Fruit fly (Drosophila melanogaster) whole organism, embryonic: ENCODE measurements around the gene Cortactin.

Experiments used
- Adf1 ChIP-seq: fragments of 200-800 bp; sonication (Bioruptor generic); IDR thresholded peaks from 2 replicates; pipeline ENCODE4 v1.3.6; 2022; ENCODE audit warnings: missing biosample characterization, missing genetic modification characterization
- Atf6 ChIP-seq: fragments of 200-800 bp; sonication (Bioruptor generic); IDR thresholded peaks from 2 replicates; pipeline ENCODE4 v1.3.6; 2022; ENCODE audit warnings: missing biosample characterization, missing genetic modification characterization
- Bdp1 ChIP-seq: fragments of 200-800 bp; sonication (Bioruptor generic); optimal IDR thresholded peaks from 3 replicates; lab custom pipeline; 2016; ENCODE audit warnings: missing biosample characterization, missing genetic modification characterization
- CG10321 ChIP-seq: fragments of 200-800 bp; sonication (Bioruptor generic); IDR thresholded peaks from 2 replicates; pipeline ENCODE4 v1.3.6; 2022; ENCODE audit warnings: missing biosample characterization, missing genetic modification characterization
- CG10654 ChIP-seq: fragments of 200-800 bp; sonication (Bioruptor generic); optimal IDR thresholded peaks from 2 replicates; lab custom pipeline; 2016; ENCODE audit warnings: missing biosample characterization, missing genetic modification characterization
- CG11085 ChIP-seq: fragments of 200-800 bp; sonication (Bioruptor generic); IDR thresholded peaks from 2 replicates; pipeline ENCODE4 v1.3.6; 2022; ENCODE audit warnings: missing biosample characterization, missing genetic modification characterization
- CG14014 ChIP-seq: fragments of 200-800 bp; sonication (Bioruptor generic); IDR thresholded peaks from 2 replicates; pipeline ENCODE4 v1.3.6; 2022; ENCODE audit warnings: missing biosample characterization, missing genetic modification characterization
- CG14710 ChIP-seq: fragments of 200-800 bp; sonication (Bioruptor generic); optimal IDR thresholded peaks from 3 replicates; lab custom pipeline; 2019; ENCODE audit warnings: missing biosample characterization, mild to moderate bottlenecking, missing genetic modification characterization, moderate library complexity
- CG15269 ChIP-seq: fragments of 200-800 bp; sonication (Bioruptor generic); optimal IDR thresholded peaks from 2 replicates; lab custom pipeline; 2018; ENCODE audit warnings: missing biosample characterization, mild to moderate bottlenecking, missing genetic modification characterization, moderate library complexity
- CG16815 ChIP-seq: fragments of 200-800 bp; sonication (Bioruptor generic); optimal IDR thresholded peaks from 3 replicates; lab custom pipeline; 2017; ENCODE audit warnings: missing biosample characterization, mild to moderate bottlenecking, missing genetic modification characterization
- CG17328 ChIP-seq: fragments of 200-800 bp; sonication (Bioruptor generic); IDR thresholded peaks from 2 replicates; pipeline ENCODE4 v1.3.6; 2022; ENCODE audit warnings: missing biosample characterization, missing genetic modification characterization
- CG17361 ChIP-seq: fragments of 200-800 bp; sonication (Bioruptor generic); IDR thresholded peaks from 3 replicates; pipeline ENCODE4 v1.3.6; 2022; ENCODE audit warnings: missing biosample characterization, missing genetic modification characterization
- CG17829 ChIP-seq: fragments of 200-800 bp; optimal IDR thresholded peaks from 2 replicates; lab custom pipeline; 2019; ENCODE audit warnings: missing biosample characterization, mild to moderate bottlenecking, missing genetic modification characterization, moderate library complexity
- CG31365 ChIP-seq: fragments of 200-800 bp; sonication (Bioruptor generic); optimal IDR thresholded peaks from 2 replicates; lab custom pipeline; 2018; ENCODE audit warnings: missing biosample characterization, mild to moderate bottlenecking, missing genetic modification characterization
- CG32767 ChIP-seq: fragments of 200-800 bp; sonication (Bioruptor generic); IDR thresholded peaks from 2 replicates; pipeline ENCODE4 v1.3.6; 2022; ENCODE audit warnings: missing biosample characterization, missing genetic modification characterization
- CG3726 ChIP-seq: fragments of 200-800 bp; sonication (Bioruptor generic); IDR thresholded peaks from 3 replicates; pipeline ENCODE4, ENCODE4 v1.3.6; 2022; ENCODE audit warnings: missing biosample characterization, missing genetic modification characterization
- CG42726 ChIP-seq: fragments of 200-800 bp; sonication (Bioruptor generic); IDR thresholded peaks from 2 replicates; pipeline ENCODE4 v1.3.6; 2022; ENCODE audit warnings: missing biosample characterization, missing genetic modification characterization; ENCODE audit not compliant: partially characterized antibody
- CG4328 ChIP-seq: fragments of 200-800 bp; sonication (Bioruptor generic); optimal IDR thresholded peaks from 3 replicates; lab custom pipeline; 2017; ENCODE audit warnings: missing biosample characterization, missing genetic modification reagents, missing genetic modification characterization
- CG7839 ChIP-seq: fragments of 200-800 bp; sonication (Bioruptor generic); optimal IDR thresholded peaks from 3 replicates; lab custom pipeline; 2018; ENCODE audit warnings: missing biosample characterization, mild to moderate bottlenecking, missing genetic modification characterization, moderate library complexity
- CG8478 ChIP-seq: fragments of >200 bp; optimal IDR thresholded peaks from 2 replicates; lab custom pipeline; 2018
- CG8765 ChIP-seq: fragments of 200-800 bp; sonication (Bioruptor generic); IDR thresholded peaks from 2 replicates; pipeline ENCODE4 v1.3.6; 2022; ENCODE audit warnings: missing biosample characterization, missing genetic modification characterization
- CG9437 ChIP-seq: fragments of 200-800 bp; sonication (Bioruptor generic); optimal IDR thresholded peaks from 2 replicates; lab custom pipeline; 2018; ENCODE audit warnings: missing biosample characterization, mild to moderate bottlenecking, missing genetic modification characterization
- CTCF ChIP-seq: fragments of 200-800 bp; sonication (Bioruptor generic); optimal IDR thresholded peaks from 2 replicates; lab custom pipeline; 2017; ENCODE audit warnings: missing biosample characterization, mild to moderate bottlenecking, missing genetic modification characterization, moderate library complexity
- Dfd ChIP-seq, 2 experiments: fragments of >200 bp; optimal IDR thresholded peaks; 2 replicates each; lab custom pipeline; 2017; ENCODE audit warnings: missing biosample characterization in 2 of 2, missing genetic modification characterization in 2 of 2
- Doc2 ChIP-seq: fragments of 200-800 bp; sonication (Bioruptor generic); IDR thresholded peaks from 2 replicates; pipeline ENCODE4 v1.3.6; 2022; ENCODE audit warnings: missing biosample characterization, missing genetic modification characterization
- Dp ChIP-seq: fragments of 200-800 bp; sonication (Bioruptor generic); optimal IDR thresholded peaks from 2 replicates; lab custom pipeline; 2018; ENCODE audit warnings: missing biosample characterization, mild to moderate bottlenecking, missing genetic modification characterization, moderate library complexity
- Eip74EF ChIP-seq, 2 experiments: fragments of 200-800 bp in 1 of 2; fragments of >200 bp in 1 of 2; sonication (Bioruptor generic) in 1 of 2; optimal IDR thresholded peaks; 2 replicates each; lab custom pipeline; 2017 to 2019; ENCODE audit warnings: missing biosample characterization in 2 of 2, missing genetic modification characterization in 2 of 2, mild to moderate bottlenecking in 1 of 2, moderate library complexity in 1 of 2
- H2.0 ChIP-seq: fragments of 200-800 bp; sonication (Bioruptor generic); IDR thresholded peaks from 2 replicates; pipeline ENCODE4 v1.3.6; 2022; ENCODE audit warnings: missing biosample characterization, missing genetic modification characterization
- HmgZ ChIP-seq: fragments of 200-800 bp; sonication (Bioruptor generic); optimal IDR thresholded peaks from 2 replicates; lab custom pipeline; 2018; ENCODE audit warnings: missing biosample characterization, mild to moderate bottlenecking, missing genetic modification characterization
- Hr51 ChIP-seq, 2 experiments: fragments of 200-800 bp; sonication (Bioruptor generic); optimal IDR thresholded peaks; 2 replicates in 1 of 2; 3 replicates in 1 of 2; lab custom pipeline; 2016 to 2018; ENCODE audit warnings: missing biosample characterization in 2 of 2, missing genetic modification characterization in 2 of 2, mild to moderate bottlenecking in 1 of 2, moderate library complexity in 1 of 2
- Lpt ChIP-seq: fragments of >200 bp; optimal IDR thresholded peaks from 2 replicates; lab custom pipeline; 2018; ENCODE audit warnings: missing biosample characterization, missing genetic modification characterization
- Med ChIP-seq: fragments of 200-800 bp; sonication (Bioruptor generic); peaks from one replicate; lab custom pipeline; 2016; ENCODE audit warnings: missing biosample characterization, missing genetic modification characterization, mild to moderate bottlenecking, inconsistent platforms, moderate library complexity
- Mrtf ChIP-seq: fragments of 200-800 bp; sonication (Bioruptor generic); IDR thresholded peaks from 3 replicates; pipeline ENCODE4 v1.3.6; 2022; ENCODE audit warnings: missing biosample characterization, missing genetic modification characterization
- NC2α ChIP-seq: fragments of 200-800 bp; sonication (Bioruptor generic); optimal IDR thresholded peaks from 2 replicates; lab custom pipeline; 2016; ENCODE audit warnings: missing biosample characterization, missing genetic modification characterization
- Scr ChIP-seq: fragments of 200-800 bp; sonication (Bioruptor generic); IDR thresholded peaks from 2 replicates; pipeline ENCODE4 v1.3.6; 2022; ENCODE audit warnings: missing biosample characterization, missing genetic modification characterization; ENCODE audit not compliant: partially characterized antibody
- Spps ChIP-seq: fragments of 200-800 bp; sonication (Bioruptor generic); optimal IDR thresholded peaks from 2 replicates; lab custom pipeline; 2018; ENCODE audit warnings: missing biosample characterization, mild to moderate bottlenecking, missing genetic modification characterization
- Sry-β ChIP-seq: fragments of 200-800 bp; sonication (Bioruptor generic); optimal IDR thresholded peaks from 2 replicates; lab custom pipeline; 2018; ENCODE audit warnings: missing biosample characterization, mild to moderate bottlenecking, missing genetic modification characterization, moderate library complexity
- Taf1 ChIP-seq: fragments of 200-800 bp; sonication (Bioruptor generic); IDR thresholded peaks from 2 replicates; pipeline ENCODE4 v1.3.6; 2022; ENCODE audit warnings: missing biosample characterization, missing genetic modification characterization
- chn ChIP-seq: fragments of 200-800 bp; sonication (Bioruptor generic); optimal IDR thresholded peaks from 2 replicates; lab custom pipeline; 2016; ENCODE audit warnings: missing biosample characterization, missing genetic modification characterization
- dati ChIP-seq: fragments of 200-800 bp; sonication (Bioruptor generic); IDR thresholded peaks from 2 replicates; pipeline ENCODE4 v1.3.6; 2022; ENCODE audit warnings: missing biosample characterization, missing genetic modification characterization
- fd96Cb ChIP-seq: fragments of 200-800 bp; sonication (Bioruptor generic); optimal IDR thresholded peaks from 2 replicates; lab custom pipeline; 2018; ENCODE audit warnings: missing biosample characterization, mild to moderate bottlenecking, missing genetic modification characterization, moderate library complexity
- ftz-f1 ChIP-seq: fragments of 200-800 bp; sonication (Bioruptor generic); optimal IDR thresholded peaks from 2 replicates; lab custom pipeline; 2016; ENCODE audit warnings: missing biosample characterization, missing genetic modification characterization
- her ChIP-seq: fragments of 200-800 bp; sonication (Bioruptor generic); optimal IDR thresholded peaks from 2 replicates; lab custom pipeline; 2016; ENCODE audit warnings: missing biosample characterization, missing genetic modification characterization
- ind ChIP-seq: fragments of 200-800 bp; sonication (Bioruptor generic); optimal IDR thresholded peaks from 3 replicates; lab custom pipeline; 2016; ENCODE audit warnings: missing biosample characterization, missing genetic modification characterization
- insv ChIP-seq, 2 experiments: fragments of 200-800 bp; sonication (Bioruptor generic); optimal IDR thresholded peaks; 3 replicates each; lab custom pipeline; 2016 to 2018; ENCODE audit warnings: missing biosample characterization in 2 of 2, missing genetic modification characterization in 2 of 2
- kay ChIP-seq: fragments of 200-800 bp; sonication (Bioruptor generic); optimal IDR thresholded peaks from 2 replicates; lab custom pipeline; 2016; ENCODE audit warnings: missing biosample characterization, missing genetic modification characterization
- onecut ChIP-seq: fragments of 200-800 bp; sonication (Bioruptor generic); IDR thresholded peaks from 2 replicates; pipeline ENCODE4 v1.3.6; 2022; ENCODE audit warnings: missing biosample characterization, missing genetic modification characterization
- pzg ChIP-seq: fragments of 200-800 bp; sonication (Bioruptor generic); optimal IDR thresholded peaks from 3 replicates; lab custom pipeline; 2018; ENCODE audit warnings: missing biosample characterization, mild to moderate bottlenecking, missing genetic modification characterization, moderate library complexity
- sd ChIP-seq: fragments of 200-800 bp; sonication (Bioruptor generic); optimal IDR thresholded peaks from 3 replicates; lab custom pipeline; 2018; ENCODE audit warnings: missing biosample characterization, mild to moderate bottlenecking, missing genetic modification characterization, moderate library complexity
- stwl ChIP-seq: fragments of 200-800 bp; sonication (Bioruptor generic); optimal IDR thresholded peaks from 3 replicates; lab custom pipeline; 2018; ENCODE audit warnings: missing biosample characterization, mild to moderate bottlenecking, missing genetic modification characterization, moderate library complexity
- sug ChIP-seq: fragments of 200-800 bp; optimal IDR thresholded peaks from 2 replicates; lab custom pipeline; 2019; ENCODE audit warnings: missing biosample characterization, mild to moderate bottlenecking, missing genetic modification characterization, moderate library complexity
- tll ChIP-seq, 2 experiments: fragments of 200-800 bp in 1 of 2; fragments of >200 bp in 1 of 2; sonication (Bioruptor generic) in 1 of 2; optimal IDR thresholded peaks; 2 replicates each; lab custom pipeline; 2017 to 2019; ENCODE audit warnings: missing biosample characterization in 2 of 2, missing genetic modification characterization in 2 of 2, mild to moderate bottlenecking in 1 of 2, moderate library complexity in 1 of 2
- vvl ChIP-seq: fragments of 200-800 bp; sonication (Bioruptor generic); IDR thresholded peaks from 2 replicates; pipeline ENCODE4 v1.3.6; 2022; ENCODE audit warnings: missing biosample characterization, missing genetic modification characterization

The Cortactin gene

dm6 chr3R:21069742-21070141 lies 5.5 kb upstream of the Cortactin start:
- TF ChIP-seq Eip74EF (GFP tag; optimal IDR thresholded peaks at IDR 0.05; lab: Kevin White, UChicago) (peak in 1 of 2 experiments; percentile 72), Taf1 (no peak), CTCF (GFP tag; lab: Kevin White, UChicago) (peak; percentile 81), CG16815 (GFP tag; lab: Kevin White, UChicago) (no peak), CG32767 (GFP tag; lab: Robert Waterston, UW) (no peak), CG42726 (GFP tag; lab: Robert Waterston, UW) (no peak), CG9437 (GFP tag; lab: Kevin White, UChicago) (no peak), NC2α (no peak), CG14710 (tag; lab: Kevin White, UChicago) (peak; percentile 12), CG3726 (GFP tag; lab: Robert Waterston, UW) (no peak), pzg (GFP tag; lab: Kevin White, UChicago) (no peak), CG17328 (no peak), CG15269 (tag; lab: Kevin White, UChicago) (no peak), dati (GFP tag; lab: Robert Waterston, UW) (no peak), sd (no peak), onecut (GFP tag; lab: Robert Waterston, UW) (no peak), CG10321 (GFP tag; lab: Robert Waterston, UW) (no peak), Scr (GFP tag; lab: Robert Waterston, UW) (peak; percentile 40; the same call in 1 of the 2 replicates), HmgZ (tag; lab: Kevin White, UChicago) (no peak), CG17829 (no peak), CG4328 (GFP tag; lab: Kevin White, UChicago) (no peak), Lpt (GFP tag; lab: Kevin White, UChicago) (no peak), stwl (tag; lab: Kevin White, UChicago) (peak; percentile 19), CG8478 (peak; percentile 78), ind (GFP tag; lab: Kevin White, UChicago) (no peak), tll (GFP tag; optimal IDR thresholded peaks at IDR 0.05; lab: Kevin White, UChicago) (no peak), Dp (GFP tag; lab: Kevin White, UChicago) (peak; percentile 20), CG10654 (no peak), Spps (no peak), kay (GFP tag; lab: Kevin White, UChicago) (no peak), CG31365 (tag; lab: Kevin White, UChicago) (peak; percentile 91), Doc2 (GFP tag; lab: Robert Waterston, UW) (no peak), CG14014 (no peak), CG17361 (GFP tag; lab: Robert Waterston, UW) (0 out of 3 replicates have a peak, but pooled peaks have one; percentile 21), insv (GFP tag; optimal IDR thresholded peaks at IDR 0.05; lab: Kevin White, UChicago) (peak in 1 of 2 experiments; percentile 4), Med (peak; percentile 28), Hr51 (GFP tag; optimal IDR thresholded peaks at IDR 0.05; lab: Kevin White, UChicago) (no peak), CG8765 (GFP tag; lab: Robert Waterston, UW) (no peak), Mrtf (GFP tag; lab: Robert Waterston, UW) (no peak), Bdp1 (no peak), CG7839 (no peak), H2.0 (GFP tag; lab: Robert Waterston, UW) (no peak), vvl (GFP tag; lab: Robert Waterston, UW) (no peak), Sry-β (GFP tag; lab: Kevin White, UChicago) (no peak), fd96Cb (tag; lab: Kevin White, UChicago) (no peak), Atf6 (GFP tag; lab: Robert Waterston, UW) (no peak), sug (peak; percentile 24), chn (GFP tag; lab: Kevin White, UChicago) (no peak), ftz-f1 (GFP tag; lab: Kevin White, UChicago) (no peak), Dfd (GFP tag; optimal IDR thresholded peaks at IDR 0.05; lab: Kevin White, UChicago) (peak in 1 of 2 experiments; percentile 54), Adf1 (GFP tag; lab: Robert Waterston, UW) (no peak), CG11085 (no peak), her (GFP tag; lab: Kevin White, UChicago) (no peak)
